Worm (Caenorhabditis elegans) whole organism, L3 larva: ENCODE measurements around the gene K09G1.1.

Experiments
- R02D3.7 ChIP-seq: fragments of 150-350 bp; optimal IDR thresholded peaks from 2 replicates; lab custom pipeline; 2014; ENCODE audit warnings: missing biosample characterization, missing genetic modification characterization
- ZK546.5 ChIP-seq: sonication (generic microtip); optimal IDR thresholded peaks from 2 replicates; lab custom pipeline; 2017; ENCODE audit warnings: missing biosample characterization, missing genetic modification characterization
- aly-2 ChIP-seq: fragments of 150-350 bp; optimal IDR thresholded peaks from 2 replicates; lab custom pipeline; 2014; ENCODE audit warnings: missing biosample characterization, missing genetic modification characterization
- ama-1 ChIP-seq: fragments of 150-350 bp; optimal IDR thresholded peaks from 2 replicates; lab custom pipeline; 2018
- ceh-16 ChIP-seq: sonication (generic microtip); optimal IDR thresholded peaks from 2 replicates; lab custom pipeline; 2017; ENCODE audit warnings: missing biosample characterization, missing genetic modification characterization
- ceh-28 ChIP-seq: fragments of 150-350 bp; optimal IDR thresholded peaks from 2 replicates; lab custom pipeline; 2014; ENCODE audit warnings: missing biosample characterization, missing genetic modification reagents, missing genetic modification characterization
- ceh-82 ChIP-seq: fragments of 150-350 bp; optimal IDR thresholded peaks from 2 replicates; lab custom pipeline; 2014; ENCODE audit warnings: missing biosample characterization, missing genetic modification characterization
- ceh-9 ChIP-seq: sonication (generic microtip); optimal IDR thresholded peaks from 2 replicates; lab custom pipeline; 2018; ENCODE audit warnings: missing biosample characterization, missing genetic modification characterization
- daf-12 ChIP-seq: fragments of 150-350 bp; optimal IDR thresholded peaks from 2 replicates; lab custom pipeline; 2014; ENCODE audit warnings: missing biosample characterization, missing genetic modification reagents, missing genetic modification characterization
- egl-27 ChIP-seq: sonication (generic microtip); optimal IDR thresholded peaks from 4 replicates; lab custom pipeline; 2017; ENCODE audit warnings: missing biosample characterization, missing genetic modification reagents, missing genetic modification characterization
- egl-5 ChIP-seq: fragments of 150-350 bp; optimal IDR thresholded peaks from 2 replicates; lab custom pipeline; 2017; ENCODE audit warnings: missing biosample characterization, missing genetic modification reagents, missing genetic modification characterization, inconsistent platforms
- elt-1 ChIP-seq: fragments of 150-350 bp; optimal IDR thresholded peaks from 2 replicates; lab custom pipeline; 2014; ENCODE audit warnings: missing biosample characterization, missing genetic modification characterization
- elt-2 ChIP-seq: sonication (generic microtip); optimal IDR thresholded peaks from 2 replicates; lab custom pipeline; 2016; ENCODE audit warnings: missing genetic modification reagents, mild to moderate bottlenecking, missing genetic modification characterization, missing compliant biosample characterization
- elt-3 ChIP-seq, 3 experiments: fragments of 150-350 bp in 1 of 3; sonication (generic microtip) in 2 of 3; optimal IDR thresholded peaks; 2 replicates in 2 of 3; 4 replicates in 1 of 3; lab custom pipeline; 2014 to 2017; ENCODE audit warnings: missing biosample characterization in 3 of 3, missing genetic modification characterization in 3 of 3
- eor-1 ChIP-seq, 2 experiments: fragments of 150-350 bp; optimal IDR thresholded peaks; 2 replicates each; lab custom pipeline; 2014 to 2018; ENCODE audit warnings: missing biosample characterization in 2 of 2, missing genetic modification characterization in 2 of 2
- fkh-2 ChIP-seq: fragments of 150-350 bp; optimal IDR thresholded peaks from 2 replicates; lab custom pipeline; 2014; ENCODE audit warnings: missing biosample characterization, missing genetic modification reagents, missing genetic modification characterization
- hmg-11 ChIP-seq: sonication (generic microtip); optimal IDR thresholded peaks from 2 replicates; lab custom pipeline; 2016; ENCODE audit warnings: missing genetic modification characterization, missing compliant biosample characterization
- lin-15B ChIP-seq: fragments of 150-350 bp; optimal IDR thresholded peaks from 2 replicates; lab custom pipeline; 2014; ENCODE audit warnings: missing biosample characterization, missing genetic modification characterization
- lin-39 ChIP-seq: fragments of 150-350 bp; optimal IDR thresholded peaks from 2 replicates; lab custom pipeline; 2018; ENCODE audit warnings: missing biosample characterization, missing genetic modification reagents, missing genetic modification characterization
- lsy-12 ChIP-seq: sonication (generic microtip); optimal IDR thresholded peaks from 2 replicates; lab custom pipeline; 2016; ENCODE audit warnings: mild to moderate bottlenecking, missing genetic modification characterization, missing compliant biosample characterization
- mdl-1 ChIP-seq: fragments of 150-350 bp; optimal IDR thresholded peaks from 2 replicates; lab custom pipeline; 2014; ENCODE audit warnings: missing biosample characterization, missing genetic modification characterization
- mml-1 ChIP-seq: fragments of 150-350 bp; sonication (generic microtip); optimal IDR thresholded peaks from 3 replicates; lab custom pipeline; 2014; ENCODE audit warnings: missing biosample characterization, missing genetic modification characterization
- nfya-1 ChIP-seq: sonication (generic microtip); optimal IDR thresholded peaks from 2 replicates; lab custom pipeline; 2017; ENCODE audit warnings: missing genetic modification characterization, mild to moderate bottlenecking, missing compliant biosample characterization, antibody characterized with exemption, moderate library complexity; ENCODE audit not compliant: insufficient read depth
- nhr-11 ChIP-seq: fragments of 150-350 bp; optimal IDR thresholded peaks from 2 replicates; lab custom pipeline; 2014; ENCODE audit warnings: missing biosample characterization, missing genetic modification characterization
- nhr-12 ChIP-seq: fragments of 150-350 bp; optimal IDR thresholded peaks from 2 replicates; lab custom pipeline; 2014; ENCODE audit warnings: missing biosample characterization, missing genetic modification characterization
- nhr-23 ChIP-seq: fragments of 150-350 bp; optimal IDR thresholded peaks from 2 replicates; lab custom pipeline; 2014; ENCODE audit warnings: missing biosample characterization, missing genetic modification reagents, missing genetic modification characterization
- nhr-237 ChIP-seq: fragments of 150-350 bp; optimal IDR thresholded peaks from 2 replicates; lab custom pipeline; 2014; ENCODE audit warnings: missing biosample characterization, missing genetic modification characterization
- nhr-25 ChIP-seq: sonication (generic microtip); optimal IDR thresholded peaks from 2 replicates; lab custom pipeline; 2017; ENCODE audit warnings: missing biosample characterization, missing genetic modification characterization
- nhr-28 ChIP-seq: fragments of 150-350 bp; optimal IDR thresholded peaks from 2 replicates; lab custom pipeline; 2014; ENCODE audit warnings: missing biosample characterization, missing genetic modification characterization
- nhr-43 ChIP-seq: sonication (generic microtip); optimal IDR thresholded peaks from 2 replicates; lab custom pipeline; 2016; ENCODE audit warnings: mild to moderate bottlenecking, missing genetic modification characterization, missing compliant biosample characterization; ENCODE audit not compliant: poor library complexity, severe bottlenecking
- nhr-67 ChIP-seq: fragments of 150-350 bp; optimal IDR thresholded peaks from 2 replicates; lab custom pipeline; 2014; ENCODE audit warnings: missing biosample characterization, missing genetic modification characterization
- nhr-76 ChIP-seq: fragments of 150-350 bp; sonication (generic microtip); optimal IDR thresholded peaks from 5 replicates; lab custom pipeline; 2014; ENCODE audit warnings: missing biosample characterization, missing genetic modification characterization
- nhr-77 ChIP-seq: fragments of 150-350 bp; optimal IDR thresholded peaks from 2 replicates; lab custom pipeline; 2014; ENCODE audit warnings: missing biosample characterization, missing genetic modification characterization
- pha-4 ChIP-seq: fragments of 150-350 bp; optimal IDR thresholded peaks from 2 replicates; lab custom pipeline; 2014; ENCODE audit warnings: missing biosample characterization, missing genetic modification reagents, missing genetic modification characterization
- pqm-1 ChIP-seq: fragments of 150-350 bp; optimal IDR thresholded peaks from 2 replicates; lab custom pipeline; 2017; ENCODE audit warnings: missing biosample characterization, missing genetic modification characterization, inconsistent platforms
- sea-2 ChIP-seq: fragments of 150-350 bp; sonication (generic microtip); optimal IDR thresholded peaks from 4 replicates; lab custom pipeline; 2014; ENCODE audit warnings: missing biosample characterization, missing genetic modification reagents, missing genetic modification characterization
- skn-1 ChIP-seq: fragments of 150-350 bp; optimal IDR thresholded peaks from 2 replicates; lab custom pipeline; 2014; ENCODE audit warnings: missing biosample characterization, missing genetic modification characterization
- snpc-4 ChIP-seq: fragments of 150-350 bp; optimal IDR thresholded peaks from 2 replicates; lab custom pipeline; 2014; ENCODE audit warnings: missing biosample characterization, missing genetic modification characterization
- tbx-2 ChIP-seq: sonication (generic microtip); optimal IDR thresholded peaks from 2 replicates; lab custom pipeline; 2016; ENCODE audit warnings: mild to moderate bottlenecking, missing genetic modification characterization, missing compliant biosample characterization
- unc-39 ChIP-seq: sonication (generic microtip); optimal IDR thresholded peaks from 4 replicates; lab custom pipeline; 2017; ENCODE audit warnings: missing biosample characterization, missing genetic modification characterization
- unc-62 ChIP-seq: fragments of 150-350 bp; sonication (generic microtip); optimal IDR thresholded peaks from 4 replicates; lab custom pipeline; 2014; ENCODE audit warnings: missing biosample characterization, missing genetic modification reagents, missing genetic modification characterization
- zag-1 ChIP-seq: fragments of 150-350 bp; optimal IDR thresholded peaks from 2 replicates; lab custom pipeline; 2014; ENCODE audit warnings: missing biosample characterization, missing genetic modification characterization
- ztf-11 ChIP-seq: fragments of 150-350 bp; optimal IDR thresholded peaks from 2 replicates; lab custom pipeline; 2014; ENCODE audit warnings: missing biosample characterization, missing genetic modification characterization
- ztf-4 ChIP-seq: fragments of 150-350 bp; optimal IDR thresholded peaks from 2 replicates; lab custom pipeline; 2014; ENCODE audit warnings: missing biosample characterization, missing genetic modification characterization

The K09G1.1 gene

ce11 chrV:9541506-9541905, 41.8 kb upstream of the K09G1.1 start, which contains the start of gene C50F4.16:
C50F4.16 (minus strand) TSS chrV:9541606.
- no peak for TF ChIP-seq nhr-76 (tag; lab: Kevin White, UChicago)
- no peak for TF ChIP-seq egl-5
- TF ChIP-seq eor-1 (tag; optimal IDR thresholded peaks at IDR 0.05; lab: Kevin White, UChicago) = no peak
- TF ChIP-seq nhr-77 (tag; lab: Kevin White, UChicago) = no peak
- no peak for TF ChIP-seq ama-1 (lab: Kevin White, UChicago)
- no peak for TF ChIP-seq lsy-12 (tag; lab: Kevin White, UChicago)
- TF ChIP-seq nfya-1 (tag; lab: Kevin White, UChicago) = no peak
- TF ChIP-seq ceh-16 = no peak
- no peak for TF ChIP-seq nhr-28
- TF ChIP-seq skn-1 (tag; lab: Kevin White, UChicago) = no peak
- TF ChIP-seq nhr-23 (tag; lab: Kevin White, UChicago) = no peak
- no peak for TF ChIP-seq mml-1 (tag; lab: Kevin White, UChicago)
- TF ChIP-seq ztf-4 (tag; lab: Kevin White, UChicago) = no peak
- no peak for TF ChIP-seq mdl-1 (tag; lab: Kevin White, UChicago)
- TF ChIP-seq ceh-82 (tag; lab: Kevin White, UChicago) = no peak
- TF ChIP-seq tbx-2 (tag; lab: Kevin White, UChicago) = no peak
- no peak for TF ChIP-seq zag-1 (tag; lab: Kevin White, UChicago)
- TF ChIP-seq fkh-2 = no peak

ce11 chrV:9544176-9544632, 39.1 kb upstream of the K09G1.1 start, which contains the start of gene mdf-1:
mdf-1 (minus strand) TSS chrV:9544226.
- TF ChIP-seq nhr-12 (tag; lab: Kevin White, UChicago) (no peak), egl-27 (tag; lab: Kevin White, UChicago) (no peak), ztf-4 (tag; lab: Kevin White, UChicago) (peak; percentile 15), lsy-12 (tag; lab: Kevin White, UChicago) (peak; percentile 51), aly-2 (tag; lab: Kevin White, UChicago) (no peak), tbx-2 (tag; lab: Kevin White, UChicago) (peak; percentile 14), elt-2 (tag; lab: Kevin White, UChicago) (peak; percentile 47), hmg-11 (tag; lab: Kevin White, UChicago) (peak; percentile 85), nhr-25 (tag; lab: Kevin White, UChicago) (peak; percentile 75), ceh-16 (no peak), ama-1 (lab: Kevin White, UChicago) (peak; percentile 41), nhr-43 (tag; lab: Kevin White, UChicago) (peak; percentile 47), pqm-1 (peak; percentile 58), nhr-23 (tag; lab: Kevin White, UChicago) (peak; percentile 85), egl-5 (peak; percentile 17), ceh-28 (tag; lab: Kevin White, UChicago) (peak; percentile 15), unc-62 (GFP tag; lab: Kevin White, UChicago) (peak; percentile 12), eor-1 (tag; optimal IDR thresholded peaks at IDR 0.05; lab: Kevin White, UChicago) (no peak), nhr-237 (no peak), lin-15B (tag; lab: Kevin White, UChicago) (peak; percentile 73), lin-39 (tag; lab: Kevin White, UChicago) (peak; percentile 63), pha-4 (peak; percentile 55), ceh-9 (tag; lab: Kevin White, UChicago) (no peak), snpc-4 (peak; percentile 36), nhr-11 (no peak), daf-12 (tag; lab: Kevin White, UChicago) (no peak), nfya-1 (tag; lab: Kevin White, UChicago) (peak; percentile 82)
- TF ChIP-seq, all 47 proteins: peak for 18

- TF ChIP-seq lsy-12 (tag; lab: Kevin White, UChicago) = peak; percentile 3
- TF ChIP-seq aly-2 (tag; lab: Kevin White, UChicago) = no peak
- no peak for TF ChIP-seq eor-1 (tag; optimal IDR thresholded peaks at IDR 0.05; lab: Kevin White, UChicago)
- TF ChIP-seq nhr-28 = no peak
- no peak for TF ChIP-seq elt-1 (tag; lab: Kevin White, UChicago)
- no peak for TF ChIP-seq elt-3 (tag; optimal IDR thresholded peaks at IDR 0.05; lab: Kevin White, UChicago)
- TF ChIP-seq hmg-11 (tag; lab: Kevin White, UChicago) = no peak
- TF ChIP-seq ceh-82 (tag; lab: Kevin White, UChicago) = no peak
- TF ChIP-seq unc-62 (GFP tag; lab: Kevin White, UChicago) = no peak
- peak; percentile 57 for TF ChIP-seq lin-39 (tag; lab: Kevin White, UChicago)
- TF ChIP-seq unc-39 (tag; lab: Kevin White, UChicago) = no peak
- TF ChIP-seq ztf-4 (tag; lab: Kevin White, UChicago) = no peak
- no peak for TF ChIP-seq sea-2 (GFP tag; lab: Kevin White, UChicago)
- peak; percentile 24 for TF ChIP-seq snpc-4
- TF ChIP-seq ceh-16 = no peak
- TF ChIP-seq mdl-1 (tag; lab: Kevin White, UChicago) = no peak
- no peak for TF ChIP-seq nhr-12 (tag; lab: Kevin White, UChicago)
- no peak for TF ChIP-seq elt-2 (tag; lab: Kevin White, UChicago)
- TF ChIP-seq egl-5 = no peak
- TF ChIP-seq tbx-2 (tag; lab: Kevin White, UChicago) = peak; percentile 16
- TF ChIP-seq nhr-67 (tag; lab: Kevin White, UChicago) = no peak
- TF ChIP-seq ZK546.5 (tag; lab: Kevin White, UChicago) = no peak
- no peak for TF ChIP-seq R02D3.7 (tag; lab: Kevin White, UChicago)
- TF ChIP-seq pha-4 = peak; percentile 34
- no peak for TF ChIP-seq ztf-11 (tag; lab: Kevin White, UChicago)
- no peak for TF ChIP-seq ceh-9 (tag; lab: Kevin White, UChicago)
- TF ChIP-seq fkh-2 = no peak
- no peak for TF ChIP-seq zag-1 (tag; lab: Kevin White, UChicago)
- TF ChIP-seq egl-27 (tag; lab: Kevin White, UChicago) = no peak
- TF ChIP-seq lin-15B (tag; lab: Kevin White, UChicago) = peak; percentile 37
- no peak for TF ChIP-seq nhr-76 (tag; lab: Kevin White, UChicago)
- TF ChIP-seq pqm-1 = no peak
- TF ChIP-seq nhr-25 (tag; lab: Kevin White, UChicago) = peak; percentile 77
- TF ChIP-seq ceh-28 (tag; lab: Kevin White, UChicago) = peak; percentile 7
These were observed 38.1 kb upstream of the K09G1.1 start, which contains the start of the genes his-35 and his-41 for ce11 chrV:9545238-9545709. his-35 (minus strand) TSS chrV:9545288. his-41 (plus strand) TSS chrV:9545536.
